Worm (Caenorhabditis elegans) whole organism, young adult: ENCODE data around the gene F17H10.2.

Experiments
- B0019.2 ChIP-seq: fragments of 200-800 bp; sonication (Bioruptor generic); conservative IDR thresholded peaks from 2 replicates; pipeline ENCODE4 v1.3.6; 2022; ENCODE audit warnings: missing genetic modification reagents, missing genetic modification characterization, missing compliant biosample characterization
- C06A6.2 ChIP-seq: fragments of 200-800 bp; sonication (Bioruptor generic); conservative IDR thresholded peaks from 2 replicates; pipeline ENCODE4 v1.3.6; 2022; ENCODE audit warnings: missing genetic modification characterization, missing compliant biosample characterization
- D2030.7 ChIP-seq: fragments of 200-800 bp; sonication (Bioruptor generic); IDR thresholded peaks from 2 replicates; pipeline ENCODE4 v1.3.6; 2022; ENCODE audit warnings: missing genetic modification reagents, missing genetic modification characterization, missing compliant biosample characterization
- F22D6.2 ChIP-seq: sonication (generic microtip); optimal IDR thresholded peaks from 2 replicates; lab custom pipeline; 2016; ENCODE audit warnings: mild to moderate bottlenecking, missing genetic modification characterization, missing compliant biosample characterization
- F33H1.4 ChIP-seq: fragments of 200-800 bp; sonication (Bioruptor generic); IDR thresholded peaks from 2 replicates; pipeline ENCODE4 v1.3.6; 2022; ENCODE audit warnings: missing genetic modification reagents, missing genetic modification characterization, missing compliant biosample characterization
- F39B2.1 ChIP-seq: fragments of 200-800 bp; sonication (Bioruptor generic); IDR thresholded peaks from 2 replicates; pipeline ENCODE4 v1.3.6; 2022; ENCODE audit warnings: missing genetic modification reagents, missing genetic modification characterization, missing compliant biosample characterization
- F57C9.4 ChIP-seq: sonication (generic microtip); optimal IDR thresholded peaks from 2 replicates; lab custom pipeline; 2017; ENCODE audit warnings: mild to moderate bottlenecking, missing genetic modification characterization, missing compliant biosample characterization
- K12H6.12 ChIP-seq: fragments of 200-800 bp; sonication (Bioruptor generic); optimal IDR thresholded peaks from 2 replicates; lab custom pipeline; 2018; ENCODE audit warnings: mild to moderate bottlenecking, missing genetic modification characterization, missing compliant biosample characterization
- T07F8.4 ChIP-seq: sonication (generic microtip); optimal IDR thresholded peaks from 2 replicates; lab custom pipeline; 2016; ENCODE audit warnings: mild to moderate bottlenecking, missing genetic modification characterization, moderate library complexity, missing compliant biosample characterization
- Y53G8AR.9 ChIP-seq: fragments of 200-800 bp; sonication (Bioruptor generic); conservative IDR thresholded peaks from 2 replicates; pipeline ENCODE4 v1.3.6; 2022; ENCODE audit warnings: missing genetic modification reagents, missing genetic modification characterization, missing compliant biosample characterization
- Y67H2A.10 ChIP-seq: fragments of 200-800 bp; sonication (Bioruptor generic); conservative IDR thresholded peaks from 2 replicates; pipeline ENCODE4 v1.3.6; 2022; ENCODE audit warnings: missing genetic modification reagents, missing genetic modification characterization, missing compliant biosample characterization
- ZK185.1 ChIP-seq: sonication (generic microtip); optimal IDR thresholded peaks from 2 replicates; lab custom pipeline; 2016; ENCODE audit warnings: mild to moderate bottlenecking, missing genetic modification characterization, missing compliant biosample characterization; ENCODE audit not compliant: poor library complexity, severe bottlenecking
- aptf-2 ChIP-seq: fragments of 200-800 bp; sonication (Bioruptor generic); conservative IDR thresholded peaks from 2 replicates; pipeline ENCODE4 v1.3.6; 2022; ENCODE audit warnings: missing genetic modification reagents, missing genetic modification characterization, missing compliant biosample characterization
- atf-7 ChIP-seq: sonication (generic microtip); optimal IDR thresholded peaks from 2 replicates; lab custom pipeline; 2017; ENCODE audit warnings: mild to moderate bottlenecking, missing genetic modification characterization, missing compliant biosample characterization
- attf-3 ChIP-seq: fragments of 200-800 bp; sonication (Bioruptor generic); conservative IDR thresholded peaks from 2 replicates; pipeline ENCODE4 v1.3.6; 2022; ENCODE audit warnings: missing genetic modification reagents, missing genetic modification characterization, missing compliant biosample characterization
- attf-5 ChIP-seq: fragments of 200-800 bp; sonication (Bioruptor generic); optimal IDR thresholded peaks from 2 replicates; lab custom pipeline; 2018; ENCODE audit warnings: mild to moderate bottlenecking, missing genetic modification characterization, missing compliant biosample characterization
- bed-1 ChIP-seq: fragments of 200-800 bp; sonication (Bioruptor generic); IDR thresholded peaks from 2 replicates; pipeline ENCODE4 v1.3.6; 2022; ENCODE audit warnings: missing genetic modification reagents, missing genetic modification characterization, missing compliant biosample characterization
- bed-2 ChIP-seq: fragments of 200-800 bp; sonication (Bioruptor generic); IDR thresholded peaks from 2 replicates; pipeline ENCODE4 v1.3.6; 2022; ENCODE audit warnings: missing genetic modification reagents, missing genetic modification characterization, missing compliant biosample characterization
- ceh-100 ChIP-seq: fragments of 200-800 bp; sonication (Bioruptor generic); IDR thresholded peaks from 2 replicates; pipeline ENCODE4 v1.3.6; 2022; ENCODE audit warnings: missing genetic modification reagents, missing genetic modification characterization, missing compliant biosample characterization
- ceh-27 ChIP-seq: fragments of 200-800 bp; sonication (Bioruptor generic); optimal IDR thresholded peaks from 2 replicates; lab custom pipeline; 2018; ENCODE audit warnings: mild to moderate bottlenecking, missing genetic modification characterization, moderate library complexity, missing compliant biosample characterization
- dpff-1 ChIP-seq: sonication (generic microtip); optimal IDR thresholded peaks from 2 replicates; lab custom pipeline; 2017; ENCODE audit warnings: mild to moderate bottlenecking, missing genetic modification characterization, missing compliant biosample characterization
- dpl-1 ChIP-seq: fragments of 150-350 bp; optimal IDR thresholded peaks from 2 replicates; lab custom pipeline; 2014; ENCODE audit warnings: missing biosample characterization, missing genetic modification reagents, missing genetic modification characterization
- efl-1 ChIP-seq: fragments of 150-350 bp; optimal IDR thresholded peaks from 2 replicates; lab custom pipeline; 2014; ENCODE audit warnings: missing biosample characterization, missing genetic modification reagents, missing genetic modification characterization
- ets-4 ChIP-seq: fragments of 200-800 bp; sonication (Bioruptor generic); optimal IDR thresholded peaks from 2 replicates; lab custom pipeline; 2018; ENCODE audit warnings: mild to moderate bottlenecking, missing genetic modification characterization, missing compliant biosample characterization
- fkh-3 ChIP-seq: sonication (generic microtip); optimal IDR thresholded peaks from 2 replicates; lab custom pipeline; 2016; ENCODE audit warnings: mild to moderate bottlenecking, missing genetic modification characterization, missing compliant biosample characterization
- gei-17 ChIP-seq: fragments of 200-800 bp; sonication (Bioruptor generic); optimal IDR thresholded peaks from 2 replicates; lab custom pipeline; 2018; ENCODE audit warnings: mild to moderate bottlenecking, missing genetic modification characterization, missing compliant biosample characterization
- him-1 ChIP-seq: sonication (generic microtip); optimal IDR thresholded peaks from 2 replicates; lab custom pipeline; 2016; ENCODE audit warnings: missing genotype, missing genetic modification reagents, missing genetic modification characterization, missing compliant biosample characterization
- hmg-1.2 ChIP-seq: fragments of 200-800 bp; sonication (Bioruptor generic); IDR thresholded peaks from 2 replicates; pipeline ENCODE4 v1.3.6; 2022; ENCODE audit warnings: missing genetic modification reagents, missing genetic modification characterization, missing compliant biosample characterization
- hmg-20 ChIP-seq: fragments of 200-800 bp; sonication (Bioruptor generic); IDR thresholded peaks from 2 replicates; pipeline ENCODE4 v1.3.6; 2022; ENCODE audit warnings: missing genetic modification reagents, missing genetic modification characterization, missing compliant biosample characterization
- lag-1 ChIP-seq: fragments of 200-800 bp; sonication (Bioruptor generic); IDR thresholded peaks from 2 replicates; pipeline ENCODE4 v1.3.6; 2022; ENCODE audit warnings: missing genetic modification reagents, missing genetic modification characterization, missing compliant biosample characterization
- lin-35 ChIP-seq, 3 experiments: fragments of 150-350 bp in 2 of 3; sonication (generic microtip) in 1 of 3; optimal IDR thresholded peaks; 2 replicates each; lab custom pipeline; 2014 to 2018; ENCODE audit warnings: missing biosample characterization in 3 of 3, missing genetic modification characterization in 3 of 3, missing genetic modification reagents in 3 of 3
- lir-1 ChIP-seq: fragments of 200-800 bp; sonication (Bioruptor generic); conservative IDR thresholded peaks from 2 replicates; pipeline ENCODE4 v1.3.6; 2022; ENCODE audit warnings: missing genetic modification reagents, missing genetic modification characterization, missing compliant biosample characterization
- madf-6 ChIP-seq: fragments of 200-800 bp; sonication (Bioruptor generic); IDR thresholded peaks from 2 replicates; pipeline ENCODE4 v1.3.6; 2022; ENCODE audit warnings: missing genetic modification reagents, missing genetic modification characterization, missing compliant biosample characterization
- nfya-1 ChIP-seq: sonication (generic microtip); optimal IDR thresholded peaks from 2 replicates; lab custom pipeline; 2017; ENCODE audit warnings: antibody characterized with exemption, missing compliant biosample characterization, missing genetic modification characterization, borderline replicate concordance; ENCODE audit not compliant: insufficient read depth
- nfyb-1 ChIP-seq: fragments of 200-800 bp; sonication (Bioruptor generic); IDR thresholded peaks from 2 replicates; pipeline ENCODE4 v1.3.6; 2022; ENCODE audit warnings: missing genetic modification reagents, missing genetic modification characterization, missing compliant biosample characterization
- nhr-120 ChIP-seq: fragments of 200-800 bp; sonication (Bioruptor generic); IDR thresholded peaks from 2 replicates; pipeline ENCODE4 v1.3.6; 2022; ENCODE audit warnings: missing genetic modification characterization, missing compliant biosample characterization
- pha-4 ChIP-seq: fragments of 150-350 bp; sonication (generic microtip); optimal IDR thresholded peaks from 2 replicates; lab custom pipeline; 2014; ENCODE audit warnings: missing biosample characterization, missing genetic modification reagents, missing genetic modification characterization
- rcor-1 ChIP-seq: fragments of 200-800 bp; sonication (Bioruptor generic); IDR thresholded peaks from 2 replicates; pipeline ENCODE4 v1.3.6; 2022; ENCODE audit warnings: missing genetic modification reagents, missing genetic modification characterization, missing compliant biosample characterization
- repo-1 ChIP-seq: sonication (generic microtip); optimal IDR thresholded peaks from 2 replicates; lab custom pipeline; 2017; ENCODE audit warnings: mild to moderate bottlenecking, missing genetic modification characterization, missing compliant biosample characterization
- rpc-1 ChIP-seq, 2 experiments: fragments of 150-350 bp in 1 of 2; sonication (generic microtip) in 1 of 2; optimal IDR thresholded peaks; 2 replicates each; lab custom pipeline; 2014 to 2018; ENCODE audit warnings: missing biosample characterization in 1 of 2, missing genetic modification characterization in 1 of 2, missing genetic modification reagents in 1 of 2, missing genotype in 1 of 2
- sdz-38 ChIP-seq: sonication (generic microtip); optimal IDR thresholded peaks from 2 replicates; lab custom pipeline; 2016; ENCODE audit warnings: missing genotype, missing genetic modification characterization, missing compliant biosample characterization
- sea-2 ChIP-seq: fragments of 200-800 bp; sonication (Bioruptor generic); IDR thresholded peaks from 2 replicates; pipeline ENCODE4 v1.3.6; 2022; ENCODE audit warnings: missing genetic modification characterization, missing compliant biosample characterization
- snpc-1.1 ChIP-seq: sonication (generic microtip); optimal IDR thresholded peaks from 2 replicates; lab custom pipeline; 2017; ENCODE audit warnings: missing genetic modification characterization, mild to moderate bottlenecking, missing compliant biosample characterization, antibody characterized with exemption, moderate library complexity, missing genotype, missing genetic modification reagents; ENCODE audit not compliant: insufficient read depth
- snpc-3.4 ChIP-seq: sonication (generic microtip); optimal IDR thresholded peaks from 2 replicates; lab custom pipeline; 2017; ENCODE audit warnings: missing genetic modification characterization, mild to moderate bottlenecking, missing compliant biosample characterization, antibody characterized with exemption, moderate library complexity, missing genotype, missing genetic modification reagents
- sptf-2 ChIP-seq: fragments of 200-800 bp; sonication (Bioruptor generic); optimal IDR thresholded peaks from 2 replicates; lab custom pipeline; 2018; ENCODE audit warnings: mild to moderate bottlenecking, missing genetic modification characterization, missing compliant biosample characterization
- tbp1 ChIP-seq: fragments of 200-800 bp; sonication (Bioruptor generic); optimal IDR thresholded peaks from 2 replicates; lab custom pipeline; 2018; ENCODE audit warnings: mild to moderate bottlenecking, missing genetic modification characterization, missing compliant biosample characterization
- tlf-1 ChIP-seq: fragments of 200-800 bp; sonication (Bioruptor generic); optimal IDR thresholded peaks from 2 replicates; lab custom pipeline; 2018; ENCODE audit warnings: mild to moderate bottlenecking, missing genetic modification characterization, missing compliant biosample characterization
- ztf-18 ChIP-seq: sonication (generic microtip); optimal IDR thresholded peaks from 2 replicates; lab custom pipeline; 2016; ENCODE audit warnings: missing genotype, mild to moderate bottlenecking, missing genetic modification characterization, missing compliant biosample characterization
- ztf-3 ChIP-seq: fragments of 200-800 bp; sonication (Bioruptor generic); optimal IDR thresholded peaks from 2 replicates; lab custom pipeline; 2018; ENCODE audit warnings: mild to moderate bottlenecking, missing genetic modification characterization, missing compliant biosample characterization

F17H10.2 gene

DNA sequence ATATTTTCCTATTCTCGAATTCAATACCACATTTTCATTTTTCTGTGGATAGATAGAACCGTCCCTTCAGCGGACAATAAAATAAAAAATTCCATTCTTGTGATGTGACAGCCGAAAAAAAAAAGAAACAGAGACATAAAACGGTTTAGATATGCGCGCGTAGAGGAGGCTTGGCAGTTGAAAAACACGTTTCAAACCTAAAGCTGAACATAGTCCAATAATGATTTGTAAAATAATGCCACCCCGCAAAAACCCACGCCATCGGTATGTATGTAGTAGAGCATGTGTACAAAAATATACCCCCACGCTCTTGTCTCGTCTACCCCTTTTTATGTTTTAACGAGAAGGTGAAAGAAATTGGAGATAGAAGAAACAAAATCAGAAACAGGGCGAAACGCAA, 4.9 kb upstream of the F17H10.2 start:
- TF ChIP-seq C06A6.2 (GFP tag; lab: Robert Waterston, UW) (no peak), sdz-38 (tag; lab: Kevin White, UChicago) (no peak), bed-1 (no peak), sea-2 (GFP tag; lab: Robert Waterston, UW) (no peak), Y67H2A.10 (no peak), lir-1 (no peak), nfya-1 (tag; lab: Kevin White, UChicago) (no peak), F33H1.4 (GFP tag; lab: Robert Waterston, UW) (no peak), Y53G8AR.9 (GFP tag; lab: Robert Waterston, UW) (peak; percentile 79; the same call in 1 of the 2 replicates), dpff-1 (tag; lab: Kevin White, UChicago) (no peak), efl-1 (GFP tag; lab: Kevin White, UChicago) (no peak), hmg-20 (GFP tag; lab: Robert Waterston, UW) (no peak), attf-5 (GFP tag; lab: Kevin White, UChicago) (no peak), D2030.7 (GFP tag; lab: Robert Waterston, UW) (no peak), pha-4 (no peak), tlf-1 (GFP tag; lab: Kevin White, UChicago) (peak; percentile 15), atf-7 (no peak), nhr-120 (GFP tag; lab: Robert Waterston, UW) (no peak), T07F8.4 (no peak), dpl-1 (no peak), lin-35 (GFP tag; optimal IDR thresholded peaks at IDR 0.05; lab: Kevin White, UChicago) (peak in 1 of 3 experiments; percentile 14), rpc-1 (optimal IDR thresholded peaks at IDR 0.05; lab: Kevin White, UChicago) (no peak), rpc-1 (tag; optimal IDR thresholded peaks at IDR 0.05; lab: Kevin White, UChicago) (no peak), ceh-100 (GFP tag; lab: Robert Waterston, UW) (no peak), F39B2.1 (GFP tag; lab: Robert Waterston, UW) (no peak), ztf-3 (no peak), snpc-1.1 (tag; lab: Kevin White, UChicago) (no peak), attf-3 (GFP tag; lab: Robert Waterston, UW) (no peak), bed-2 (GFP tag; lab: Robert Waterston, UW) (no peak), ztf-18 (tag; lab: Kevin White, UChicago) (no peak), hmg-1.2 (GFP tag; lab: Robert Waterston, UW) (peak; percentile 21; the same call in 1 of the 2 replicates), sptf-2 (GFP tag; lab: Kevin White, UChicago) (no peak), F22D6.2 (tag; lab: Kevin White, UChicago) (no peak), gei-17 (GFP tag; lab: Kevin White, UChicago) (peak; percentile 4), fkh-3 (tag; lab: Kevin White, UChicago) (no peak), B0019.2 (GFP tag; lab: Robert Waterston, UW) (no peak), nfyb-1 (GFP tag; lab: Robert Waterston, UW) (no peak; the same call in 1 of the 2 replicates), F57C9.4 (tag; lab: Kevin White, UChicago) (no peak), ZK185.1 (tag; lab: Kevin White, UChicago) (no peak), aptf-2 (GFP tag; lab: Robert Waterston, UW) (no peak), snpc-3.4 (tag; lab: Kevin White, UChicago) (no peak), lag-1 (no peak), tbp1 (GFP tag; lab: Kevin White, UChicago) (peak; percentile 34), rcor-1 (GFP tag; lab: Robert Waterston, UW) (no peak), K12H6.12 (no peak), madf-6 (GFP tag; lab: Robert Waterston, UW) (no peak), repo-1 (peak; percentile 70), him-1 (tag; lab: Kevin White, UChicago) (no peak), ceh-27 (GFP tag; lab: Kevin White, UChicago) (no peak), ets-4 (GFP tag; lab: Kevin White, UChicago) (no peak)
